Fruit fly (Drosophila melanogaster) whole organism, prepupa: Measurements from ENCODE around the gene zf30C.

Experiments
- Blimp-1 ChIP-seq: fragments of 200-800 bp; sonication (Bioruptor generic); optimal IDR thresholded peaks from 3 replicates; lab custom pipeline; 2017; ENCODE audit warnings: missing biosample characterization, missing genetic modification characterization, mild to moderate bottlenecking, moderate library complexity, missing genetic modification reagents
- CG10631 ChIP-seq: fragments of 200-800 bp; sonication (Bioruptor generic); optimal IDR thresholded peaks from 2 replicates; lab custom pipeline; 2016; ENCODE audit warnings: missing biosample characterization, missing genetic modification characterization
- CG10669 ChIP-seq: fragments of 200-800 bp; sonication (Bioruptor generic); optimal IDR thresholded peaks from 3 replicates; lab custom pipeline; 2018; ENCODE audit warnings: missing biosample characterization, mild to moderate bottlenecking, missing genetic modification characterization, moderate library complexity
- CG11294 ChIP-seq: fragments of 200-800 bp; sonication (Bioruptor generic); IDR thresholded peaks from 2 replicates; pipeline ENCODE4 v1.3.6; 2022; ENCODE audit warnings: missing biosample characterization, missing genetic modification characterization
- CG11902 ChIP-seq: fragments of 200-800 bp; sonication (Bioruptor generic); optimal IDR thresholded peaks from 3 replicates; lab custom pipeline; 2016; ENCODE audit warnings: missing biosample characterization, missing genetic modification characterization
- CG15336 ChIP-seq: fragments of 200-800 bp; sonication (Bioruptor generic); IDR thresholded peaks from 2 replicates; pipeline ENCODE4 v1.3.6; 2022; ENCODE audit warnings: missing biosample characterization, missing genetic modification characterization
- CG1621 ChIP-seq: fragments of 200-800 bp; sonication (Bioruptor generic); optimal IDR thresholded peaks from 3 replicates; lab custom pipeline; 2018; ENCODE audit warnings: missing biosample characterization, mild to moderate bottlenecking, missing genetic modification characterization
- CG3032 ChIP-seq: fragments of 200-800 bp; optimal IDR thresholded peaks from 2 replicates; lab custom pipeline; 2019; ENCODE audit warnings: missing biosample characterization, mild to moderate bottlenecking, missing genetic modification characterization, moderate library complexity
- CG31627 ChIP-seq: fragments of 200-800 bp; sonication (Bioruptor generic); optimal IDR thresholded peaks from 3 replicates; lab custom pipeline; 2016; ENCODE audit warnings: missing biosample characterization, missing genetic modification characterization
- CG32006 ChIP-seq: fragments of 200-800 bp; sonication (Bioruptor generic); optimal IDR thresholded peaks from 3 replicates; lab custom pipeline; 2017; ENCODE audit warnings: missing biosample characterization, mild to moderate bottlenecking, missing genetic modification characterization
- CG34406 ChIP-seq: fragments of 200-800 bp; sonication (Bioruptor generic); optimal IDR thresholded peaks from 3 replicates; lab custom pipeline; 2016; ENCODE audit warnings: missing biosample characterization, missing genetic modification characterization
- CG4318 ChIP-seq: fragments of 200-800 bp; sonication (Bioruptor generic); optimal IDR thresholded peaks from 3 replicates; lab custom pipeline; 2017; ENCODE audit warnings: missing biosample characterization, mild to moderate bottlenecking, missing genetic modification characterization
- CG6163 ChIP-seq: fragments of 200-800 bp; sonication (Bioruptor generic); IDR thresholded peaks from 3 replicates; pipeline ENCODE4 v1.3.6; 2022; ENCODE audit warnings: missing biosample characterization, missing genetic modification characterization
- CG6276 ChIP-seq: fragments of 200-800 bp; sonication (Bioruptor generic); optimal IDR thresholded peaks from 2 replicates; lab custom pipeline; 2017; ENCODE audit warnings: missing biosample characterization, mild to moderate bottlenecking, missing genetic modification characterization
- CG6792 ChIP-seq: fragments of 200-800 bp; sonication (Bioruptor generic); optimal IDR thresholded peaks from 3 replicates; lab custom pipeline; 2016; ENCODE audit warnings: missing biosample characterization, missing genetic modification characterization
- CG6808 ChIP-seq: fragments of 200-800 bp; sonication (Bioruptor generic); optimal IDR thresholded peaks from 3 replicates; lab custom pipeline; 2017; ENCODE audit warnings: missing biosample characterization, missing genetic modification characterization, mild to moderate bottlenecking, moderate library complexity, missing genetic modification reagents
- CG6854 ChIP-seq: fragments of 200-800 bp; sonication (Bioruptor generic); optimal IDR thresholded peaks from 2 replicates; lab custom pipeline; 2017; ENCODE audit warnings: missing biosample characterization, mild to moderate bottlenecking, missing genetic modification characterization
- CG8119 ChIP-seq: fragments of 200-800 bp; sonication (Bioruptor generic); IDR thresholded peaks from 3 replicates; pipeline ENCODE4 v1.3.6; 2022; ENCODE audit warnings: missing biosample characterization, missing genetic modification characterization
- CG8632 ChIP-seq: fragments of 200-800 bp; sonication (Bioruptor generic); optimal IDR thresholded peaks from 3 replicates; lab custom pipeline; 2016; ENCODE audit warnings: missing biosample characterization, missing genetic modification characterization
- Eip75B ChIP-seq: fragments of 200-800 bp; sonication (Bioruptor generic); optimal IDR thresholded peaks from 3 replicates; lab custom pipeline; 2016; ENCODE audit warnings: missing biosample characterization, missing genetic modification characterization
- Eip78C ChIP-seq: fragments of 200-800 bp; sonication (Bioruptor generic); peaks from one replicate; lab custom pipeline; 2016; ENCODE audit warnings: missing biosample characterization, missing genetic modification characterization
- Eip93F ChIP-seq: fragments of 200-800 bp; sonication (Bioruptor generic); optimal IDR thresholded peaks from 2 replicates; lab custom pipeline; 2016; ENCODE audit warnings: missing biosample characterization, mild to moderate bottlenecking, missing genetic modification characterization
- Ets21C ChIP-seq: fragments of 200-800 bp; sonication (Bioruptor generic); optimal IDR thresholded peaks from 3 replicates; lab custom pipeline; 2016; ENCODE audit warnings: missing biosample characterization, missing genetic modification characterization
- Ets96B ChIP-seq: fragments of 200-800 bp; optimal IDR thresholded peaks from 2 replicates; lab custom pipeline; 2019; ENCODE audit warnings: missing biosample characterization, mild to moderate bottlenecking, missing genetic modification characterization, moderate library complexity
- Gug ChIP-seq: fragments of 200-800 bp; sonication (Bioruptor generic); IDR thresholded peaks from 2 replicates; pipeline ENCODE4 v1.3.6; 2022; ENCODE audit warnings: missing biosample characterization, missing genetic modification characterization
- Hr38 ChIP-seq: sonication (Bioruptor generic); optimal IDR thresholded peaks from 2 replicates; lab custom pipeline; 2016; ENCODE audit warnings: missing biosample characterization, missing genetic modification characterization
- Hr4 ChIP-seq: fragments of 200-800 bp; sonication (Bioruptor generic); optimal IDR thresholded peaks from 3 replicates; lab custom pipeline; 2016; ENCODE audit warnings: missing biosample characterization, missing genetic modification characterization
- Lpt ChIP-seq: fragments of 200-800 bp; sonication (Bioruptor generic); optimal IDR thresholded peaks from 3 replicates; lab custom pipeline; 2016; ENCODE audit warnings: missing biosample characterization, missing genetic modification characterization
- OdsH ChIP-seq: fragments of 200-800 bp; sonication (Bioruptor generic); optimal IDR thresholded peaks from 3 replicates; lab custom pipeline; 2016; ENCODE audit warnings: missing biosample characterization, missing genetic modification characterization
- Smox ChIP-seq: fragments of 200-800 bp; sonication (Bioruptor generic); optimal IDR thresholded peaks from 3 replicates; lab custom pipeline; 2016; ENCODE audit warnings: missing biosample characterization, missing genetic modification characterization
- Sox102F ChIP-seq: fragments of 200-800 bp; sonication (Bioruptor generic); optimal IDR thresholded peaks from 2 replicates; lab custom pipeline; 2016; ENCODE audit warnings: missing biosample characterization, mild to moderate bottlenecking, missing genetic modification characterization
- Sox14 ChIP-seq: fragments of 200-800 bp; sonication (Bioruptor generic); optimal IDR thresholded peaks from 3 replicates; lab custom pipeline; 2016; ENCODE audit warnings: missing biosample characterization, missing genetic modification characterization
- Sox15 ChIP-seq: fragments of 200-800 bp; sonication (Bioruptor generic); optimal IDR thresholded peaks from 3 replicates; lab custom pipeline; 2016; ENCODE audit warnings: missing biosample characterization, missing genetic modification characterization
- achi ChIP-seq: fragments of 200-800 bp; sonication (Bioruptor generic); optimal IDR thresholded peaks from 3 replicates; lab custom pipeline; 2016; ENCODE audit warnings: missing biosample characterization, missing genetic modification characterization
- acj6 ChIP-seq: fragments of 200-800 bp; sonication (Bioruptor generic); optimal IDR thresholded peaks from 3 replicates; lab custom pipeline; 2016; ENCODE audit warnings: missing biosample characterization, missing genetic modification characterization
- cyc ChIP-seq: fragments of 200-800 bp; sonication (Bioruptor generic); optimal IDR thresholded peaks from 3 replicates; lab custom pipeline; 2016; ENCODE audit warnings: missing biosample characterization, missing genetic modification characterization
- dsx ChIP-seq: fragments of 200-800 bp; optimal IDR thresholded peaks from 3 replicates; lab custom pipeline; 2019; ENCODE audit warnings: missing biosample characterization, mild to moderate bottlenecking, missing genetic modification characterization, moderate library complexity; ENCODE audit not compliant: poor library complexity, severe bottlenecking
- eg ChIP-seq: fragments of 200-800 bp; sonication (Bioruptor generic); IDR thresholded peaks from 3 replicates; pipeline ENCODE4 v1.3.6; 2022; ENCODE audit warnings: missing biosample characterization, missing genetic modification characterization
- esn ChIP-seq: fragments of 200-800 bp; sonication (Bioruptor generic); optimal IDR thresholded peaks from 2 replicates; lab custom pipeline; 2016; ENCODE audit warnings: missing biosample characterization, mild to moderate bottlenecking, missing genetic modification characterization, moderate library complexity
- fd59A ChIP-seq: fragments of 200-800 bp; sonication (Bioruptor generic); optimal IDR thresholded peaks from 2 replicates; lab custom pipeline; 2017; ENCODE audit warnings: missing biosample characterization, mild to moderate bottlenecking, missing genetic modification characterization, missing genetic modification reagents
- fd85E ChIP-seq: fragments of 200-800 bp; sonication (Bioruptor generic); optimal IDR thresholded peaks from 3 replicates; lab custom pipeline; 2016; ENCODE audit warnings: missing biosample characterization, missing genetic modification characterization
- lz ChIP-seq: fragments of 200-800 bp; sonication (Bioruptor generic); optimal IDR thresholded peaks from 3 replicates; lab custom pipeline; 2016; ENCODE audit warnings: missing biosample characterization, missing genetic modification characterization
- net ChIP-seq: fragments of 200-800 bp; sonication (Bioruptor generic); optimal IDR thresholded peaks from 3 replicates; lab custom pipeline; 2016; ENCODE audit warnings: missing biosample characterization, missing genetic modification characterization
- pdm3 ChIP-seq: fragments of 200-800 bp; sonication (Bioruptor generic); optimal IDR thresholded peaks from 3 replicates; lab custom pipeline; 2016; ENCODE audit warnings: missing biosample characterization, missing genetic modification characterization
- spab ChIP-seq: fragments of 200-800 bp; sonication (Bioruptor generic); optimal IDR thresholded peaks from 2 replicates; lab custom pipeline; 2017; ENCODE audit warnings: missing biosample characterization, mild to moderate bottlenecking, missing genetic modification characterization, missing genetic modification reagents
- ss ChIP-seq, 2 experiments: fragments of 200-800 bp; sonication (Bioruptor generic); optimal IDR thresholded peaks; 2 replicates in 1 of 2; 3 replicates in 1 of 2; lab custom pipeline; 2017 to 2018; ENCODE audit warnings: mild to moderate bottlenecking in 2 of 2, missing biosample characterization in 2 of 2, missing genetic modification characterization in 2 of 2, moderate library complexity in 1 of 2
- svp ChIP-seq: fragments of 200-800 bp; sonication (Bioruptor generic); peaks from one replicate; lab custom pipeline; 2016; ENCODE audit warnings: missing biosample characterization, missing genetic modification characterization

zf30C gene

dm6 chr2L:9753357-9753756, 4.8 kb upstream of the zf30C start (continued):
- no peak for TF ChIP-seq CG11902

dm6 chr2L:9754817-9755216, 3.3 kb upstream of the zf30C start:
- TF ChIP-seq Lpt (GFP tag; lab: Kevin White, UChicago) (no peak), CG32006 (GFP tag; lab: Kevin White, UChicago) (peak; percentile 34), Gug (GFP tag; lab: Robert Waterston, UW) (no peak), svp (peak; percentile 62), CG8632 (GFP tag; lab: Kevin White, UChicago) (no peak), CG31627 (no peak), Sox14 (no peak), ss (GFP tag; optimal IDR thresholded peaks at IDR 0.05; lab: Kevin White, UChicago) (peak in 1 of 2 experiments; percentile 19), Hr4 (no peak), CG10669 (GFP tag; lab: Kevin White, UChicago) (peak; percentile 5), eg (GFP tag; lab: Robert Waterston, UW) (no peak), Eip78C (GFP tag; lab: Kevin White, UChicago) (peak; percentile 70), Ets96B (tag; lab: Kevin White, UChicago) (peak; percentile 21)
- TF ChIP-seq, all 60 proteins: peak for 6

- peak; percentile 62 for TF ChIP-seq CG10631 (GFP tag; lab: Kevin White, UChicago)
- TF ChIP-seq esn (GFP tag; lab: Kevin White, UChicago), result peak; percentile 66
- TF ChIP-seq CG32006 (GFP tag; lab: Kevin White, UChicago), result peak; percentile 49
- 0 out of 2 replicates have a peak, but pooled peaks have one; percentile 10 for TF ChIP-seq CG11294 (GFP tag; lab: Robert Waterston, UW)
- TF ChIP-seq Sox15 (GFP tag; lab: Kevin White, UChicago), result peak; percentile 26
- TF ChIP-seq Ets96B (tag; lab: Kevin White, UChicago), result peak; percentile 2
- TF ChIP-seq fd85E (GFP tag; lab: Kevin White, UChicago), result no peak
- peak; percentile 54 for TF ChIP-seq CG31627
- no peak for TF ChIP-seq OdsH (GFP tag; lab: Kevin White, UChicago)
- no peak for TF ChIP-seq CG4318 (GFP tag; lab: Kevin White, UChicago)
- no peak for TF ChIP-seq Eip78C (GFP tag; lab: Kevin White, UChicago)
- no peak for TF ChIP-seq spab
- TF ChIP-seq cyc (GFP tag; lab: Kevin White, UChicago), result peak; percentile 14
- TF ChIP-seq Blimp-1 (GFP tag; lab: Kevin White, UChicago), result no peak
- peak; percentile 34 for TF ChIP-seq achi (GFP tag; lab: Kevin White, UChicago)
- no peak for TF ChIP-seq Lpt (GFP tag; lab: Kevin White, UChicago)
- no peak for TF ChIP-seq CG8632 (GFP tag; lab: Kevin White, UChicago)
- TF ChIP-seq ss (GFP tag; optimal IDR thresholded peaks at IDR 0.05; lab: Kevin White, UChicago), result peak in 1 of 2 experiments; percentile 67
- no peak for TF ChIP-seq fd59A (GFP tag; lab: Kevin White, UChicago)
- no peak for TF ChIP-seq CG8119 (GFP tag; lab: Robert Waterston, UW)
- no peak for TF ChIP-seq Eip93F (GFP tag; lab: Kevin White, UChicago)
- peak; percentile 25 for TF ChIP-seq acj6 (GFP tag; lab: Kevin White, UChicago)
- peak; percentile 11 for TF ChIP-seq lz (GFP tag; lab: Kevin White, UChicago)
- no peak for TF ChIP-seq Hr38 (GFP tag; lab: Kevin White, UChicago)
- peak; percentile 16; the same call in 1 of the 2 replicates for TF ChIP-seq CG15336 (GFP tag; lab: Robert Waterston, UW)
- TF ChIP-seq CG6792, result peak; percentile 36
- peak; percentile 48 for TF ChIP-seq net (GFP tag; lab: Kevin White, UChicago)
- no peak for TF ChIP-seq CG34406 (GFP tag; lab: Kevin White, UChicago)
- TF ChIP-seq Sox102F, result no peak
- no peak for TF ChIP-seq CG6808 (GFP tag; lab: Kevin White, UChicago)
- peak; percentile 78 for TF ChIP-seq CG6163 (GFP tag; lab: Robert Waterston, UW)
- TF ChIP-seq CG1621 (tag; lab: Kevin White, UChicago), result peak; percentile 58
- TF ChIP-seq Ets21C, result peak; percentile 34
- peak; percentile 62; the same call in 2 of the 3 replicates for TF ChIP-seq eg (GFP tag; lab: Robert Waterston, UW)
- no peak for TF ChIP-seq Eip75B (GFP tag; lab: Kevin White, UChicago)
- no peak for TF ChIP-seq CG11902
- peak; percentile 81 for TF ChIP-seq Sox14
- no peak for TF ChIP-seq Smox
- TF ChIP-seq CG3032 (tag; lab: Kevin White, UChicago), result peak; percentile 48
- no peak for TF ChIP-seq CG6276 (GFP tag; lab: Kevin White, UChicago)
- TF ChIP-seq dsx (GFP tag; lab: Kevin White, UChicago), result peak; percentile 21
- TF ChIP-seq pdm3 (GFP tag; lab: Kevin White, UChicago), result no peak
- TF ChIP-seq CG6854, result peak; percentile 59
Observed at dm6 chr2L:9758856-9759255, 714 bp downstream of the zf30C start.
